Worm (Caenorhabditis elegans) whole organism, late embryonic: ENCODE results near the gene Y67H2A.10.

ENCODE experiments used
- C08G9.2 ChIP-seq: sonication (generic microtip); optimal IDR thresholded peaks from 2 replicates; lab custom pipeline; 2016; ENCODE audit warnings: mild to moderate bottlenecking, missing genetic modification characterization, moderate library complexity, missing compliant biosample characterization
- K02D7.2 ChIP-seq: sonication (generic microtip); optimal IDR thresholded peaks from 2 replicates; lab custom pipeline; 2017; ENCODE audit warnings: mild to moderate bottlenecking, missing genetic modification characterization, missing compliant biosample characterization
- K09A11.1 ChIP-seq: sonication (generic microtip); optimal IDR thresholded peaks from 2 replicates; lab custom pipeline; 2017; ENCODE audit warnings: antibody characterized with exemption, mild to moderate bottlenecking, missing genetic modification characterization, missing compliant biosample characterization; ENCODE audit not compliant: insufficient read depth
- T23F11.4 ChIP-seq: fragments of 200-800 bp; sonication (Bioruptor generic); optimal IDR thresholded peaks from 2 replicates; lab custom pipeline; 2018; ENCODE audit warnings: mild to moderate bottlenecking, missing genetic modification characterization, missing compliant biosample characterization
- ceh-14 ChIP-seq: sonication (generic microtip); optimal IDR thresholded peaks from 2 replicates; lab custom pipeline; 2016; ENCODE audit warnings: missing genotype, missing genetic modification characterization, missing compliant biosample characterization
- ceh-18 ChIP-seq: sonication (generic microtip); optimal IDR thresholded peaks from 2 replicates; lab custom pipeline; 2016; ENCODE audit warnings: missing genetic modification characterization, missing compliant biosample characterization
- ceh-22 ChIP-seq: sonication (generic microtip); optimal IDR thresholded peaks from 2 replicates; lab custom pipeline; 2017; ENCODE audit warnings: missing biosample characterization, missing genetic modification characterization
- ceh-24 ChIP-seq: sonication (generic microtip); optimal IDR thresholded peaks from 2 replicates; lab custom pipeline; 2016; ENCODE audit warnings: mild to moderate bottlenecking, missing genetic modification characterization, missing compliant biosample characterization
- ceh-30 ChIP-seq: fragments of 150-350 bp; optimal IDR thresholded peaks from 2 replicates; lab custom pipeline; 2014; ENCODE audit warnings: missing biosample characterization, missing genetic modification characterization
- ceh-34 ChIP-seq: sonication (generic microtip); optimal IDR thresholded peaks from 2 replicates; lab custom pipeline; 2016; ENCODE audit warnings: mild to moderate bottlenecking, missing genetic modification characterization, missing compliant biosample characterization
- ceh-48 ChIP-seq: sonication (generic microtip); optimal IDR thresholded peaks from 2 replicates; lab custom pipeline; 2016; ENCODE audit warnings: missing genetic modification characterization, inconsistent platforms, missing compliant biosample characterization
- ceh-9 ChIP-seq: sonication (generic microtip); optimal IDR thresholded peaks from 2 replicates; lab custom pipeline; 2016; ENCODE audit warnings: mild to moderate bottlenecking, missing genetic modification characterization, inconsistent platforms, missing compliant biosample characterization
- dve-1 ChIP-seq: sonication (generic microtip); optimal IDR thresholded peaks from 2 replicates; lab custom pipeline; 2017; ENCODE audit warnings: antibody characterized with exemption, mild to moderate bottlenecking, missing genetic modification characterization, missing compliant biosample characterization
- elt-2 ChIP-seq: sonication (generic microtip); optimal IDR thresholded peaks from 2 replicates; lab custom pipeline; 2016; ENCODE audit warnings: missing genetic modification reagents, missing genetic modification characterization, missing compliant biosample characterization
- ets-4 ChIP-seq: sonication (generic microtip); optimal IDR thresholded peaks from 2 replicates; lab custom pipeline; 2016; ENCODE audit warnings: missing genetic modification characterization, missing compliant biosample characterization
- eyg-1 ChIP-seq: sonication (generic microtip); optimal IDR thresholded peaks from 2 replicates; lab custom pipeline; 2016; ENCODE audit warnings: missing genotype, missing genetic modification characterization, missing compliant biosample characterization
- fkh-10 ChIP-seq: fragments of 150-350 bp; optimal IDR thresholded peaks from 2 replicates; lab custom pipeline; 2014; ENCODE audit warnings: missing biosample characterization, missing genetic modification reagents, missing genetic modification characterization
- fkh-6 ChIP-seq: sonication (generic microtip); optimal IDR thresholded peaks from 2 replicates; lab custom pipeline; 2016; ENCODE audit warnings: missing genetic modification characterization, missing compliant biosample characterization
- hlh-15 ChIP-seq: sonication (generic microtip); optimal IDR thresholded peaks from 2 replicates; lab custom pipeline; 2016; ENCODE audit warnings: missing genetic modification characterization, missing compliant biosample characterization
- hlh-30 ChIP-seq: sonication (generic microtip); optimal IDR thresholded peaks from 2 replicates; lab custom pipeline; 2017; ENCODE audit warnings: antibody characterized with exemption, missing genetic modification characterization, missing compliant biosample characterization; ENCODE audit not compliant: insufficient read depth
- hlh-8 ChIP-seq: sonication (generic microtip); optimal IDR thresholded peaks from 2 replicates; lab custom pipeline; 2016; ENCODE audit warnings: missing genotype, missing genetic modification characterization, missing compliant biosample characterization
- lin-11 ChIP-seq: fragments of 200-800 bp; sonication (Bioruptor generic); optimal IDR thresholded peaks from 2 replicates; lab custom pipeline; 2018; ENCODE audit warnings: mild to moderate bottlenecking, missing genetic modification characterization, missing compliant biosample characterization
- mec-3 ChIP-seq: sonication (generic microtip); optimal IDR thresholded peaks from 2 replicates; lab custom pipeline; 2016; ENCODE audit warnings: borderline replicate concordance, missing genetic modification characterization, missing compliant biosample characterization
- nfya-1 ChIP-seq: sonication (generic microtip); optimal IDR thresholded peaks from 2 replicates; lab custom pipeline; 2017; ENCODE audit warnings: missing genetic modification characterization, mild to moderate bottlenecking, missing compliant biosample characterization, antibody characterized with exemption, moderate library complexity
- nhr-11 ChIP-seq: fragments of 150-350 bp; optimal IDR thresholded peaks from 2 replicates; lab custom pipeline; 2014; ENCODE audit warnings: missing biosample characterization, missing genetic modification characterization
- odd-2 ChIP-seq: sonication (generic microtip); optimal IDR thresholded peaks from 2 replicates; lab custom pipeline; 2017; ENCODE audit warnings: antibody characterized with exemption, mild to moderate bottlenecking, missing genetic modification characterization, missing compliant biosample characterization
- pax-1 ChIP-seq: fragments of 150-350 bp; optimal IDR thresholded peaks from 2 replicates; lab custom pipeline; 2014; ENCODE audit warnings: missing biosample characterization, missing genetic modification characterization
- pha-2 ChIP-seq: sonication (generic microtip); optimal IDR thresholded peaks from 2 replicates; lab custom pipeline; 2017; ENCODE audit warnings: mild to moderate bottlenecking, missing genetic modification characterization, missing compliant biosample characterization
- pqm-1 ChIP-seq: sonication (generic microtip); optimal IDR thresholded peaks from 2 replicates; lab custom pipeline; 2016; ENCODE audit warnings: missing genetic modification characterization, missing compliant biosample characterization
- pros-1 ChIP-seq: fragments of 150-350 bp; optimal IDR thresholded peaks from 2 replicates; lab custom pipeline; 2014; ENCODE audit warnings: missing biosample characterization, missing genetic modification reagents, missing genetic modification characterization
- sox-2 ChIP-seq: fragments of 200-800 bp; sonication (Bioruptor generic); IDR thresholded peaks from 2 replicates; pipeline ENCODE4 v1.3.6; 2022; ENCODE audit warnings: missing genetic modification reagents, missing genetic modification characterization, missing compliant biosample characterization
- tbx-2 ChIP-seq: sonication (generic microtip); optimal IDR thresholded peaks from 2 replicates; lab custom pipeline; 2016; ENCODE audit warnings: missing genetic modification characterization, missing compliant biosample characterization
- tbx-7 ChIP-seq: sonication (generic microtip); optimal IDR thresholded peaks from 2 replicates; lab custom pipeline; 2016; ENCODE audit warnings: missing genotype, missing genetic modification characterization, missing compliant biosample characterization
- unc-42 ChIP-seq: sonication (generic microtip); optimal IDR thresholded peaks from 2 replicates; lab custom pipeline; 2016; ENCODE audit warnings: missing genotype, missing genetic modification characterization, missing compliant biosample characterization
- ztf-16 ChIP-seq: sonication (generic microtip); optimal IDR thresholded peaks from 2 replicates; lab custom pipeline; 2017; ENCODE audit warnings: missing genetic modification characterization, missing compliant biosample characterization

The Y67H2A.10 gene

ce11 chrIV:13322429-13322828 lies 33.1 kb upstream of the Y67H2A.10 start:
- TF ChIP-seq hlh-30 (tag; lab: Kevin White, UChicago): no peak
- TF ChIP-seq ceh-9 (tag; lab: Kevin White, UChicago): no peak
- no peak for TF ChIP-seq mec-3 (tag; lab: Kevin White, UChicago)
- no peak for TF ChIP-seq ceh-18 (tag; lab: Kevin White, UChicago)
- TF ChIP-seq sox-2: no peak
- no peak for TF ChIP-seq lin-11 (tag; lab: Kevin White, UChicago)
- TF ChIP-seq nhr-11: no peak
- no peak for TF ChIP-seq K02D7.2
- no peak for TF ChIP-seq pqm-1 (tag; lab: Kevin White, UChicago)
- TF ChIP-seq ceh-48: no peak
- no peak for TF ChIP-seq ceh-24

ce11 chrIV:13319886-13320650 lies 30.8 kb upstream of the Y67H2A.10 start:
- no peak for TF ChIP-seq ceh-30
- TF ChIP-seq fkh-6: no peak
- no peak for TF ChIP-seq unc-42 (tag; lab: Kevin White, UChicago)
- no peak for TF ChIP-seq ztf-16 (tag; lab: Kevin White, UChicago)
- TF ChIP-seq tbx-2 (tag; lab: Kevin White, UChicago): no peak
- TF ChIP-seq tbx-7 (tag; lab: Kevin White, UChicago): no peak
- TF ChIP-seq mec-3 (tag; lab: Kevin White, UChicago): no peak
- no peak for TF ChIP-seq K02D7.2
- no peak for TF ChIP-seq K09A11.1 (tag; lab: Kevin White, UChicago)
- TF ChIP-seq C08G9.2 (tag; lab: Kevin White, UChicago): no peak
- TF ChIP-seq T23F11.4 (GFP tag; lab: Kevin White, UChicago): no peak
- no peak for TF ChIP-seq nfya-1
- no peak for TF ChIP-seq lin-11 (tag; lab: Kevin White, UChicago)
- TF ChIP-seq hlh-30 (tag; lab: Kevin White, UChicago): no peak
- TF ChIP-seq pha-2 (tag; lab: Kevin White, UChicago): no peak
- TF ChIP-seq dve-1 (tag; lab: Kevin White, UChicago): no peak
- TF ChIP-seq ceh-22: no peak
- TF ChIP-seq ets-4 (tag; lab: Kevin White, UChicago): no peak
- no peak for TF ChIP-seq pros-1 (tag; lab: Kevin White, UChicago)
- TF ChIP-seq, all 69 proteins: peak for 0

ce11 chrIV:13318773-13319172 lies 29.5 kb upstream of the Y67H2A.10 start:
- TF ChIP-seq ceh-14 (tag; lab: Kevin White, UChicago) (no peak), hlh-8 (no peak), hlh-15 (tag; lab: Kevin White, UChicago) (no peak), elt-2 (tag; lab: Kevin White, UChicago) (peak; percentile 77)

ce11 chrIV:13315344-13315743 lies 26.0 kb upstream of the Y67H2A.10 start, which contains the start of gene fat-1:
Gene fat-1, plus strand, starts transcription at chrIV:13315644.
- TF ChIP-seq odd-2 (tag; lab: Kevin White, UChicago) (no peak), fkh-10 (GFP tag; lab: Kevin White, UChicago) (no peak), pqm-1 (tag; lab: Kevin White, UChicago) (no peak), pax-1 (tag; lab: Kevin White, UChicago) (no peak), ets-4 (tag; lab: Kevin White, UChicago) (no peak), ceh-18 (tag; lab: Kevin White, UChicago) (no peak), eyg-1 (no peak), ceh-34 (no peak)
